Worm (Caenorhabditis elegans): ENCODE data around the gene W06D11.2.

Gene W06D11.2

ce11 chrX:12285496-12285895 is 11.0 kb downstream of the W06D11.2 start, which contains the start of gene lips-2:
lips-2 (plus strand) TSS chrX:12285796.
- no peak for TF ChIP-seq ces-1 (GFP tag; optimal IDR thresholded peaks at IDR 0.05)

- TF ChIP-seq flh-1 (GFP tag; optimal IDR thresholded peaks at IDR 0.05) (no peak), lin-13 (tag; optimal IDR thresholded peaks at IDR 0.05) (no peak), hlh-1 (tag; optimal IDR thresholded peaks at IDR 0.05) (no peak), snpc-4 (tag; optimal IDR thresholded peaks at IDR 0.05) (no peak), tbx-8 (GFP tag; optimal IDR thresholded peaks at IDR 0.05) (no peak), zip-8 (tag; optimal IDR thresholded peaks at IDR 0.05) (no peak), cnd-1 (tag; optimal IDR thresholded peaks at IDR 0.05) (no peak), drap-1 (GFP tag; optimal IDR thresholded peaks at IDR 0.05) (no peak), sem-2 (GFP tag; optimal IDR thresholded peaks at IDR 0.05) (no peak), blmp-1 (tag; optimal IDR thresholded peaks at IDR 0.05) (no peak), ham-2 (GFP tag; optimal IDR thresholded peaks at IDR 0.05) (no peak), bed-3 (GFP tag; optimal IDR thresholded peaks at IDR 0.05) (no peak), M03D4.4 (tag; optimal IDR thresholded peaks at IDR 0.05) (no peak), ces-1 (GFP tag; optimal IDR thresholded peaks at IDR 0.05) (no peak), ceh-39 (tag; optimal IDR thresholded peaks at IDR 0.05) (no peak), lsy-2 (tag; optimal IDR thresholded peaks at IDR 0.05) (no peak), mab-5 (tag; optimal IDR thresholded peaks at IDR 0.05) (no peak), sptf-1 (tag; optimal IDR thresholded peaks at IDR 0.05) (no peak), nhr-76 (tag; optimal IDR thresholded peaks at IDR 0.05) (no peak)
Measured at ce11 chrX:12284161-12284560, 12.4 kb downstream of the W06D11.2 start.

ce11 chrX:12282911-12283310 is 13.6 kb downstream of the W06D11.2 start, which contains the start of gene C04B4.2:
C04B4.2 (plus strand) TSS chrX:12283281.
- TF ChIP-seq ceh-39 (tag; optimal IDR thresholded peaks at IDR 0.05) (no peak), hlh-1 (tag; optimal IDR thresholded peaks at IDR 0.05) (no peak), ceh-43 (GFP tag; optimal IDR thresholded peaks at IDR 0.05) (no peak), mls-2 (tag; optimal IDR thresholded peaks at IDR 0.05) (no peak), blmp-1 (tag; optimal IDR thresholded peaks at IDR 0.05) (no peak), mep-1 (tag; optimal IDR thresholded peaks at IDR 0.05) (no peak), elt-1 (tag; optimal IDR thresholded peaks at IDR 0.05; ENCODE audit: borderline replicate concordance, insufficient read depth) (no peak), ces-1 (GFP tag; optimal IDR thresholded peaks at IDR 0.05) (no peak), cnd-1 (tag; optimal IDR thresholded peaks at IDR 0.05) (no peak), nhr-12 (tag; optimal IDR thresholded peaks at IDR 0.05) (no peak), tbx-8 (GFP tag; optimal IDR thresholded peaks at IDR 0.05) (no peak), mab-5 (tag; optimal IDR thresholded peaks at IDR 0.05) (no peak), ham-2 (GFP tag; optimal IDR thresholded peaks at IDR 0.05) (no peak), snpc-4 (tag; optimal IDR thresholded peaks at IDR 0.05) (no peak), nhr-237 (tag; optimal IDR thresholded peaks at IDR 0.05) (no peak), elt-3 (tag; optimal IDR thresholded peaks at IDR 0.05) (no peak)

ce11 chrX:12280477-12280876 is 16.1 kb downstream of the W06D11.2 start, which contains the start of gene C04B4.1:
C04B4.1 (plus strand) TSS chrX:12280777.
- no peak for TF ChIP-seq blmp-1 (tag; optimal IDR thresholded peaks at IDR 0.05)

ce11 chrX:12275577-12275976 is 21.0 kb downstream of the W06D11.2 start, which contains the start of gene C04B4.6:
C04B4.6 (minus strand) TSS chrX:12275677.
- TF ChIP-seq ztf-11 (tag; optimal IDR thresholded peaks at IDR 0.05) (no peak), mep-1 (tag; optimal IDR thresholded peaks at IDR 0.05) (no peak), unc-39 (tag; optimal IDR thresholded peaks at IDR 0.05) (no peak), nhr-2 (tag; optimal IDR thresholded peaks at IDR 0.05) (no peak), elt-1 (tag; optimal IDR thresholded peaks at IDR 0.05; ENCODE audit: borderline replicate concordance, insufficient read depth) (no peak), M03D4.4 (tag; optimal IDR thresholded peaks at IDR 0.05) (no peak), unc-120 (tag; optimal IDR thresholded peaks at IDR 0.05; ENCODE audit: poor library complexity, severe bottlenecking) (no peak), nhr-12 (tag; optimal IDR thresholded peaks at IDR 0.05) (no peak), nhr-28 (tag; optimal IDR thresholded peaks at IDR 0.05) (no peak), unc-62 (GFP tag; optimal IDR thresholded peaks at IDR 0.05) (no peak), zip-8 (tag; optimal IDR thresholded peaks at IDR 0.05) (no peak)
